Worm (Caenorhabditis elegans): ENCODE data around the gene T13C2.7.

T13C2.7 gene

DNA sequence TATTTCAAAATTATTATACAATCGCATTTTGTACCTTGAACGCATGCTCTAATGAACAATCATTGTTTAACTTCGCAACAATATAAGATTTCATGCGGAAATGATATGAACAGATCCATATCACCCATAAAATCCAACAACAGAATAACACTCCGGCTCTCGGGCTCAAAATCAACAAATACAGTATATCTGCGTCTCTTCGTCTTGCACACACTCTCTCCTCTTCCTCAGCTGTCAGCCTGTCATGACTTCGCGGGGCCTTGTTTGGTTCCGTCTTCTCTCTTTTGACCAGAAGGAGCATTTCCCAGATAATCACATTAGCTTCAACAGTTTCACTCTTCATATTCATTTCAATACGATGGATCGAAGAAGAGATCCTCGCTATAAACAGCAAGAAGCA lies 23.0 kb upstream of the T13C2.7 start, which contains the start of gene F41G3.3:
Gene F41G3.3 (plus strand): TSS at position 301 of the 400 bp plus-strand sequence.
- TF ChIP-seq hlh-6 (tag; optimal IDR thresholded peaks at IDR 0.05), result no peak
- TF ChIP-seq ceh-45 (GFP tag; IDR thresholded peaks at IDR 0.05), result no peak
- TF ChIP-seq C38D4.7 (GFP tag; optimal IDR thresholded peaks at IDR 0.05), result no peak
- TF ChIP-seq ceh-6 (GFP tag; optimal IDR thresholded peaks at IDR 0.05), result no peak

DNA sequence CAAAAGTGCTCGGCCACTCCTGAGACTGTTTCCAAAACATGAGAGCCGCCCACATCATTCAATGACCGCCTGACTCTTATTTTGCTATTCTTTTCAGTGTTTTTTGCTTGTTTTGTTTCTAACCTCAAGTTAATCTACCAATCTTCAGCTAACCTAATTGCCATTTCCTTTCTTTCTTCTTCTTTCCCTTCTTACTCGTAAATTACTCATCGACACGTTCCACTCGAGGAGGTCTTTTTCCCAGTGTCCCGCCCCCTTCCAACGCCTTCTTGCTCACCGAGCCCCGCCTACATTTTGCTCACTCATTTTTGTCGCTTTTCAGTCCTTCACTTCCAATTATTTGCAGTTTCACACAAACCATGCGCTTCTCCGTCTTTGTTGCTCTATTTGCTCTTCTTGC lies 14.5 kb upstream of the T13C2.7 start, which contains the start of gene nlp-50:
Gene nlp-50 (plus strand): TSS at position 301 of the 400 bp plus-strand sequence.
- no peak for TF ChIP-seq odd-2 (tag; optimal IDR thresholded peaks at IDR 0.05)
- TF ChIP-seq pqm-1 (tag; optimal IDR thresholded peaks at IDR 0.05), result no peak
- no peak for TF ChIP-seq ceh-24 (tag; optimal IDR thresholded peaks at IDR 0.05)
- no peak for TF ChIP-seq ets-4 (tag; optimal IDR thresholded peaks at IDR 0.05)
- TF ChIP-seq sox-2 (GFP tag; IDR thresholded peaks at IDR 0.05), result no peak
- no peak for TF ChIP-seq ceh-22 (tag; optimal IDR thresholded peaks at IDR 0.05)
- TF ChIP-seq nfya-1 (tag; optimal IDR thresholded peaks at IDR 0.05), result no peak

DNA sequence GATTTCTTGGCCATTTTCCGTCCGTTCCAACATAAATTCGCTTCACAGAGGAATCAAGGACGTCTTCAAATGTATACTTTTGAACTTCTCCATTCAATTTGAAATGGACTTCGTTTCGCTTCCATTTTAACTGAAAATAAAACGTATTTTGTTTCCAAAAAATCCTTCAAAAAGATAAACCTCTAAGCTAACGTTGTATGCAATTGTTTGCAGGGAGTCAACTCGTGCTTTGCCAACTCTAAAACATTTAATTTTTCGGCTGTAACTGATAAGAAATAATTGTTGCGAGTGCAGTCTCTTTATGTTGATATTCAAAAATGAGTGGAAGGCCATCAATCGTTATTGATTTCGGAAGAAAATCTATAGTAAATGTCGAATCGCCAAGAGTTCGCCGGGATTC lies 11.2 kb upstream of the T13C2.7 start, which contains the start of gene F41G3.18:
Gene F41G3.18 (plus strand): TSS at position 301 of the 400 bp plus-strand sequence.
- TF ChIP-seq nhr-232 (tag; optimal IDR thresholded peaks at IDR 0.05), result no peak
- TF ChIP-seq ceh-24 (tag; optimal IDR thresholded peaks at IDR 0.05), result no peak
- no peak for TF ChIP-seq che-1 (tag; optimal IDR thresholded peaks at IDR 0.05)
- no peak for TF ChIP-seq hlh-30 (tag; optimal IDR thresholded peaks at IDR 0.05; ENCODE audit: insufficient read depth)
- TF ChIP-seq ceh-48 (tag; optimal IDR thresholded peaks at IDR 0.05), result no peak
- no peak for TF ChIP-seq ceh-30 (tag; optimal IDR thresholded peaks at IDR 0.05)
- TF ChIP-seq C08G9.2 (tag; optimal IDR thresholded peaks at IDR 0.05), result no peak
- TF ChIP-seq unc-42 (tag; optimal IDR thresholded peaks at IDR 0.05), result no peak

DNA sequence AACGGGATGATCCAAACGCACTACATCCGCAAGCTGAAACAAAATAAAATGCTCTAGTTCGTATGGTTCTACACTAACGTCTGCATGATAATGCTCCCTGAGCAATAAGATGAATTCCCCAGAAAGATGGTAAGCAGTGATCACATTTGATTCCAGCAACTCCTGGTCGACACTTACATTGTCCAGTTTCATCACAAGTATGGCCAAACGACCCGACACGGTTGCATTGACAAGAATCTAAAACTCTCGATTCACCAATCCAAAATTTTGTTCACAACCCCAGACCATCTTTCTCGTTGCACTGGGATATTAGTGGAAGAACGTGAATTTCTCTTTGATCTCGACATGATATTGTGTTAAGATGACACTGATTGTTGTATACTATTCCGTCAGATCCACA lies 9.2 kb upstream of the T13C2.7 start:
- TF ChIP-seq lim-6 (tag; optimal IDR thresholded peaks at IDR 0.05) (no peak), pha-4 (tag; optimal IDR thresholded peaks at IDR 0.05) (no peak), eyg-1 (tag; optimal IDR thresholded peaks at IDR 0.05) (no peak), sdc-2 (tag; optimal IDR thresholded peaks at IDR 0.05) (no peak), T23F11.4 (GFP tag; optimal IDR thresholded peaks at IDR 0.05) (no peak), dmd-4 (tag; optimal IDR thresholded peaks at IDR 0.05; ENCODE audit: borderline replicate concordance) (no peak), ttx-3 (tag; optimal IDR thresholded peaks at IDR 0.05) (no peak), ceh-18 (tag; optimal IDR thresholded peaks at IDR 0.05) (no peak), unc-42 (tag; optimal IDR thresholded peaks at IDR 0.05) (no peak), fkh-10 (GFP tag; optimal IDR thresholded peaks at IDR 0.05) (no peak), ref-2 (tag; optimal IDR thresholded peaks at IDR 0.05) (no peak), pax-1 (tag; optimal IDR thresholded peaks at IDR 0.05) (no peak), C38D4.7 (GFP tag; optimal IDR thresholded peaks at IDR 0.05) (no peak), madf-2 (tag; optimal IDR thresholded peaks at IDR 0.05) (no peak), dve-1 (tag; optimal IDR thresholded peaks at IDR 0.05) (no peak), K09A11.1 (tag; optimal IDR thresholded peaks at IDR 0.05; ENCODE audit: insufficient read depth) (no peak), ceh-9 (tag; optimal IDR thresholded peaks at IDR 0.05) (no peak)

DNA sequence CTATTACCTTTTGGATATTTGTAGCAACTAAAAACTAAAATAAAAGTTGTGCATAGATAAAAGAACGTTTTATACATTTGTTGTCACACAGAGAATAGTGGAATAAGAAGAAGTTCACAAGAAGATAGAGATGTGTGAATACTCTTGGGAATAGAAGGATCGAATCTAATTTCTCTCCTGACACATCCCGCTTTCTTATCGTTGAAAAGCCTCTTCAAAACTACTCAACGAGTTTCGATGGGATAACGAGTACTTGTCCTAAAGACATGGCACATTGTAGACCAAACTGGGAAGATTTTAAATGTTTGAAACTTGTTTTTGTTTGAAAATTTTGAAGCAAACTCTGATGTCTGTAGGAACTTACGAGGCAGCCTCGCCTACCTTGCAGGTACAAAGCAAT lies 6.7 kb upstream of the T13C2.7 start:
- TF ChIP-seq hlh-8 (tag; optimal IDR thresholded peaks at IDR 0.05) (no peak), unc-3 (GFP tag; conservative IDR thresholded peaks at IDR 0.05) (no peak), unc-3 (tag; optimal IDR thresholded peaks at IDR 0.05) (peak; percentile 34), unc-42 (tag; optimal IDR thresholded peaks at IDR 0.05) (peak; percentile 29), pros-1 (tag; optimal IDR thresholded peaks at IDR 0.05) (no peak)

Data from whole organism, late embryonic.